Fruit fly (Drosophila melanogaster) whole organism, embryonic: ENCODE results near the gene Alg12.

ENCODE experiments used
- BEAF-32 ChIP-seq: fragments of 200-800 bp; sonication (Bioruptor generic); optimal IDR thresholded peaks from 3 replicates; lab custom pipeline; 2017; ENCODE audit warnings: missing biosample characterization, missing genetic modification characterization, mild to moderate bottlenecking, moderate library complexity, missing genetic modification reagents
- Bteb2 ChIP-seq: fragments of 200-800 bp; sonication (Bioruptor generic); optimal IDR thresholded peaks from 2 replicates; lab custom pipeline; 2016; ENCODE audit warnings: missing biosample characterization, missing genetic modification characterization
- CG10274 ChIP-seq: fragments of 200-800 bp; sonication (Bioruptor generic); optimal IDR thresholded peaks from 3 replicates; lab custom pipeline; 2017; ENCODE audit warnings: missing biosample characterization, mild to moderate bottlenecking, missing genetic modification characterization
- CG11504 ChIP-seq: fragments of 200-800 bp; sonication (Bioruptor generic); optimal IDR thresholded peaks from 3 replicates; lab custom pipeline; 2019; ENCODE audit warnings: missing biosample characterization, mild to moderate bottlenecking, missing genetic modification characterization, moderate library complexity
- CG12659 ChIP-seq: fragments of 200-800 bp; sonication (Bioruptor generic); optimal IDR thresholded peaks from 3 replicates; lab custom pipeline; 2017; ENCODE audit warnings: mild to moderate bottlenecking, missing biosample characterization, missing genetic modification reagents, missing genetic modification characterization
- CG13296 ChIP-seq: fragments of 200-800 bp; sonication (Bioruptor generic); optimal IDR thresholded peaks from 3 replicates; lab custom pipeline; 2018; ENCODE audit warnings: missing biosample characterization, mild to moderate bottlenecking, missing genetic modification characterization
- CG13894 ChIP-seq: fragments of 200-800 bp; sonication (Bioruptor generic); optimal IDR thresholded peaks from 3 replicates; lab custom pipeline; 2018; ENCODE audit warnings: missing biosample characterization, mild to moderate bottlenecking, missing genetic modification characterization, moderate library complexity
- CG14014 ChIP-seq: fragments of 200-800 bp; sonication (Bioruptor generic); IDR thresholded peaks from 2 replicates; pipeline ENCODE4 v1.3.6; 2022; ENCODE audit warnings: missing biosample characterization, missing genetic modification characterization
- CG14667 ChIP-seq: fragments of 200-800 bp; sonication (Bioruptor generic); IDR thresholded peaks from 2 replicates; pipeline ENCODE4 v1.3.6; 2022; ENCODE audit warnings: missing biosample characterization, missing genetic modification characterization
- CG15696 ChIP-seq: fragments of 200-800 bp; sonication (Bioruptor generic); optimal IDR thresholded peaks from 2 replicates; lab custom pipeline; 2019; ENCODE audit warnings: missing biosample characterization, mild to moderate bottlenecking, missing genetic modification characterization, moderate library complexity
- CG1602 ChIP-seq: fragments of 200-800 bp; sonication (Bioruptor generic); optimal IDR thresholded peaks from 3 replicates; lab custom pipeline; 2016; ENCODE audit warnings: missing biosample characterization, missing genetic modification characterization
- CG17328 ChIP-seq: fragments of 200-800 bp; sonication (Bioruptor generic); IDR thresholded peaks from 2 replicates; pipeline ENCODE4 v1.3.6; 2022; ENCODE audit warnings: missing biosample characterization, missing genetic modification characterization
- CG17359 ChIP-seq: fragments of 200-800 bp; sonication (Bioruptor generic); optimal IDR thresholded peaks from 3 replicates; lab custom pipeline; 2018; ENCODE audit warnings: missing biosample characterization, mild to moderate bottlenecking, missing genetic modification characterization, moderate library complexity
- CG17912 ChIP-seq: fragments of 200-800 bp; sonication (Bioruptor generic); optimal IDR thresholded peaks from 2 replicates; lab custom pipeline; 2018; ENCODE audit warnings: missing biosample characterization, mild to moderate bottlenecking, missing genetic modification characterization
- CG18262 ChIP-seq: fragments of 200-800 bp; optimal IDR thresholded peaks from 3 replicates; lab custom pipeline; 2019; ENCODE audit warnings: missing biosample characterization, mild to moderate bottlenecking, missing genetic modification characterization, moderate library complexity
- CG2129 ChIP-seq: fragments of 200-800 bp; sonication (Bioruptor generic); IDR thresholded peaks from 2 replicates; pipeline ENCODE4 v1.3.6; 2022; ENCODE audit warnings: missing biosample characterization, missing genetic modification characterization; ENCODE audit not compliant: partially characterized antibody
- CG2678 ChIP-seq: fragments of 200-800 bp; sonication (Bioruptor generic); optimal IDR thresholded peaks from 3 replicates; lab custom pipeline; 2019; ENCODE audit warnings: missing biosample characterization, mild to moderate bottlenecking, missing genetic modification characterization, moderate library complexity
- CG30403 ChIP-seq: fragments of 200-800 bp; sonication (Bioruptor generic); optimal IDR thresholded peaks from 3 replicates; lab custom pipeline; 2016; ENCODE audit warnings: missing biosample characterization, missing genetic modification characterization
- CG3163 ChIP-seq: fragments of 200-800 bp; sonication (Bioruptor generic); optimal IDR thresholded peaks from 3 replicates; lab custom pipeline; 2016; ENCODE audit warnings: missing biosample characterization, missing genetic modification characterization
- CG34224 ChIP-seq: fragments of 200-800 bp; sonication (Bioruptor generic); IDR thresholded peaks from 3 replicates; pipeline ENCODE4 v1.3.6; 2022; ENCODE audit warnings: missing biosample characterization, missing genetic modification characterization; ENCODE audit not compliant: partially characterized antibody
- CG4282 ChIP-seq: fragments of 200-800 bp; sonication (Bioruptor generic); optimal IDR thresholded peaks from 2 replicates; lab custom pipeline; 2016; ENCODE audit warnings: missing biosample characterization, missing genetic modification characterization
- CG8089 ChIP-seq: fragments of 200-800 bp; sonication (Bioruptor generic); optimal IDR thresholded peaks from 3 replicates; lab custom pipeline; 2016; ENCODE audit warnings: missing biosample characterization, missing genetic modification characterization
- CG8944 ChIP-seq: fragments of 200-800 bp; sonication (Bioruptor generic); optimal IDR thresholded peaks from 3 replicates; lab custom pipeline; 2016; ENCODE audit warnings: missing biosample characterization, missing genetic modification characterization
- Dip3 ChIP-seq: fragments of 200-800 bp; sonication (Bioruptor generic); optimal IDR thresholded peaks from 3 replicates; lab custom pipeline; 2016; ENCODE audit warnings: missing biosample characterization, missing genetic modification characterization
- HLH4C ChIP-seq: fragments of 200-800 bp; sonication (Bioruptor generic); IDR thresholded peaks from 3 replicates; pipeline ENCODE4 v1.3.6; 2022; ENCODE audit warnings: missing biosample characterization, missing genetic modification characterization; ENCODE audit not compliant: partially characterized antibody
- Kr ChIP-seq: fragments of 200-800 bp; sonication (Bioruptor generic); optimal IDR thresholded peaks from 2 replicates; lab custom pipeline; 2017; ENCODE audit warnings: missing biosample characterization, mild to moderate bottlenecking, missing genetic modification characterization
- NfI ChIP-seq: fragments of 200-800 bp; sonication (Bioruptor generic); optimal IDR thresholded peaks from 3 replicates; lab custom pipeline; 2018; ENCODE audit warnings: missing biosample characterization, mild to moderate bottlenecking, missing genetic modification characterization, moderate library complexity
- Ptx1 ChIP-seq: fragments of 200-800 bp; sonication (Bioruptor generic); IDR thresholded peaks from 2 replicates; pipeline ENCODE4 v1.3.6; 2022; ENCODE audit warnings: missing biosample characterization, missing genetic modification characterization
- Rx ChIP-seq: fragments of 200-800 bp; sonication (Bioruptor generic); IDR thresholded peaks from 2 replicates; pipeline ENCODE4 v1.3.6; 2022; ENCODE audit warnings: missing biosample characterization, missing genetic modification characterization
- Sox102F ChIP-seq: fragments of 200-800 bp; sonication (Bioruptor generic); optimal IDR thresholded peaks from 2 replicates; lab custom pipeline; 2018; ENCODE audit warnings: missing biosample characterization, mild to moderate bottlenecking, missing genetic modification characterization, moderate library complexity
- bcd ChIP-seq: fragments of 200-800 bp; sonication (Bioruptor generic); optimal IDR thresholded peaks from 2 replicates; lab custom pipeline; 2017; ENCODE audit warnings: missing biosample characterization, mild to moderate bottlenecking, missing genetic modification characterization
- br ChIP-seq: fragments of >200 bp; optimal IDR thresholded peaks from 2 replicates; lab custom pipeline; 2017
- chif ChIP-seq, 2 experiments: fragments of 200-800 bp; sonication (Bioruptor generic); optimal IDR thresholded peaks; 3 replicates each; lab custom pipeline; 2016; ENCODE audit warnings: missing biosample characterization in 2 of 2, missing genetic modification characterization in 2 of 2
- danr ChIP-seq: fragments of 200-800 bp; sonication (Bioruptor generic); IDR thresholded peaks from 2 replicates; pipeline ENCODE4 v1.3.6; 2022; ENCODE audit warnings: missing biosample characterization, missing genetic modification characterization
- dpn ChIP-seq, 2 experiments: fragments of 200-800 bp; sonication (Bioruptor generic); optimal IDR thresholded peaks; 3 replicates each; lab custom pipeline; 2016; ENCODE audit warnings: missing biosample characterization in 2 of 2, missing genetic modification characterization in 2 of 2
- fd3F ChIP-seq: fragments of 200-800 bp; sonication (Bioruptor generic); optimal IDR thresholded peaks from 2 replicates; lab custom pipeline; 2018; ENCODE audit warnings: missing biosample characterization, mild to moderate bottlenecking, missing genetic modification characterization, moderate library complexity
- gro ChIP-seq: fragments of 200-800 bp; sonication (Bioruptor generic); optimal IDR thresholded peaks from 2 replicates; lab custom pipeline; 2016; ENCODE audit warnings: missing biosample characterization, missing genetic modification characterization
- insv ChIP-seq, 2 experiments: fragments of 200-800 bp; sonication (Bioruptor generic); optimal IDR thresholded peaks; 3 replicates each; lab custom pipeline; 2016 to 2018; ENCODE audit warnings: missing biosample characterization in 2 of 2, missing genetic modification characterization in 2 of 2
- nau ChIP-seq: fragments of 200-800 bp; sonication (Bioruptor generic); optimal IDR thresholded peaks from 3 replicates; lab custom pipeline; 2017; ENCODE audit warnings: missing biosample characterization, mild to moderate bottlenecking, missing genetic modification characterization, missing genetic modification reagents
- onecut ChIP-seq: fragments of 200-800 bp; sonication (Bioruptor generic); IDR thresholded peaks from 2 replicates; pipeline ENCODE4 v1.3.6; 2022; ENCODE audit warnings: missing biosample characterization, missing genetic modification characterization
- pho ChIP-seq: fragments of 200-800 bp; sonication (Bioruptor generic); optimal IDR thresholded peaks from 2 replicates; lab custom pipeline; 2016; ENCODE audit warnings: missing biosample characterization, missing genetic modification characterization
- sim ChIP-seq: fragments of 200-800 bp; sonication (Bioruptor generic); IDR thresholded peaks from 2 replicates; pipeline ENCODE4 v1.3.6; 2022; ENCODE audit warnings: missing biosample characterization, missing genetic modification characterization
- tna ChIP-seq: fragments of 200-800 bp; sonication (Bioruptor generic); IDR thresholded peaks from 2 replicates; pipeline ENCODE4 v1.3.6; 2022; ENCODE audit warnings: missing biosample characterization, missing genetic modification characterization; ENCODE audit not compliant: partially characterized antibody
- trh ChIP-seq: fragments of 200-800 bp; sonication (Bioruptor generic); optimal IDR thresholded peaks from 2 replicates; lab custom pipeline; 2016; ENCODE audit warnings: missing biosample characterization, missing genetic modification characterization
- unc-4 ChIP-seq: fragments of 200-800 bp; sonication (Bioruptor generic); IDR thresholded peaks from 2 replicates; pipeline ENCODE4 v1.3.6; 2022; ENCODE audit warnings: missing biosample characterization, missing genetic modification characterization; ENCODE audit not compliant: partially characterized antibody
- unpg ChIP-seq: fragments of 200-800 bp; sonication (Bioruptor generic); optimal IDR thresholded peaks from 3 replicates; lab custom pipeline; 2018; ENCODE audit warnings: missing biosample characterization, mild to moderate bottlenecking, missing genetic modification characterization, moderate library complexity
- zfh1 ChIP-seq: fragments of 200-800 bp; sonication (Bioruptor generic); IDR thresholded peaks from 3 replicates; pipeline ENCODE4 v1.3.6; 2022; ENCODE audit warnings: missing biosample characterization, missing genetic modification characterization

The Alg12 gene

dm6 chr3R:9767620-9768592 is 11.6 kb downstream of the Alg12 start, which contains the start of gene Naa80 (continued):
- TF ChIP-seq CG18262 (tag; lab: Kevin White, UChicago), result peak; percentile 11
- peak; percentile 16 for TF ChIP-seq CG8089 (GFP tag; lab: Kevin White, UChicago)
- peak; percentile 82 for TF ChIP-seq CG17912
- peak; percentile 77 for TF ChIP-seq dpn (GFP tag; optimal IDR thresholded peaks at IDR 0.05; lab: Kevin White, UChicago)
- TF ChIP-seq HLH4C (GFP tag; lab: Robert Waterston, UW), result 0 out of 3 replicates have a peak, but pooled peaks have one; percentile 23
- peak; percentile 67 for TF ChIP-seq CG3163 (GFP tag; lab: Kevin White, UChicago)
- TF ChIP-seq sim (GFP tag; lab: Robert Waterston, UW), result no peak
- TF ChIP-seq unc-4 (GFP tag; lab: Robert Waterston, UW), result no peak; the same call in 1 of the 2 replicates
- peak; percentile 56 for TF ChIP-seq CG13894
- TF ChIP-seq chif (GFP tag; optimal IDR thresholded peaks at IDR 0.05; lab: Kevin White, UChicago), result peak; percentile 12 to 72
- no peak for TF ChIP-seq Kr (GFP tag; lab: Kevin White, UChicago)
- no peak for TF ChIP-seq Sox102F (GFP tag; lab: Kevin White, UChicago)
- TF ChIP-seq br (lab: Kevin White, UChicago), result no peak
- peak; percentile 50 for TF ChIP-seq Bteb2 (GFP tag; lab: Kevin White, UChicago)
- TF ChIP-seq danr (GFP tag; lab: Robert Waterston, UW), result 0 out of 2 replicates have a peak, but pooled peaks have one; percentile 6
- TF ChIP-seq CG10274 (GFP tag; lab: Kevin White, UChicago), result peak; percentile 12
- TF ChIP-seq Ptx1 (GFP tag; lab: Robert Waterston, UW), result peak; percentile 56
- peak; percentile 82 for TF ChIP-seq NfI (GFP tag; lab: Kevin White, UChicago)
- TF ChIP-seq CG30403 (GFP tag; lab: Kevin White, UChicago), result peak; percentile 58
- peak; percentile 76 for TF ChIP-seq pho (GFP tag; lab: Kevin White, UChicago)
- no peak for TF ChIP-seq CG2129
- TF ChIP-seq CG15696 (tag; lab: Kevin White, UChicago), result peak; percentile 53
- peak; percentile 56 for TF ChIP-seq BEAF-32
- peak; percentile 64 for TF ChIP-seq zfh1 (GFP tag; lab: Robert Waterston, UW)
- TF ChIP-seq nau (GFP tag; lab: Kevin White, UChicago), result no peak
- no peak for TF ChIP-seq CG11504 (tag; lab: Kevin White, UChicago)
- peak; percentile 48; the same call in 1 of the 2 replicates for TF ChIP-seq tna (GFP tag; lab: Robert Waterston, UW)
- TF ChIP-seq insv (GFP tag; optimal IDR thresholded peaks at IDR 0.05; lab: Kevin White, UChicago), result peak in 1 of 2 experiments; percentile 41
- peak; percentile 53; the same call in 2 of the 3 replicates for TF ChIP-seq CG34224
- TF ChIP-seq fd3F (GFP tag; lab: Kevin White, UChicago), result peak; percentile 17
- TF ChIP-seq CG1602 (GFP tag; lab: Kevin White, UChicago), result peak; percentile 21
- peak; percentile 70 for TF ChIP-seq Rx (GFP tag; lab: Robert Waterston, UW)
- TF ChIP-seq CG14667, result no peak; the same call in 1 of the 2 replicates
- peak; percentile 60; the same call in 1 of the 2 replicates for TF ChIP-seq CG14014
- no peak; the same call in 1 of the 2 replicates for TF ChIP-seq CG17328 (GFP tag; lab: Robert Waterston, UW)
- peak; percentile 64 for TF ChIP-seq CG13296
- TF ChIP-seq unpg (GFP tag; lab: Kevin White, UChicago), result peak; percentile 37
- TF ChIP-seq CG2678 (tag; lab: Kevin White, UChicago), result no peak
- peak; percentile 90 for TF ChIP-seq gro (GFP tag; lab: Kevin White, UChicago)
- TF ChIP-seq CG17359, result peak; percentile 26
- peak; percentile 64 for TF ChIP-seq CG4282 (GFP tag; lab: Kevin White, UChicago)
- TF ChIP-seq CG8944 (GFP tag; lab: Kevin White, UChicago), result peak; percentile 77
- TF ChIP-seq onecut (GFP tag; lab: Robert Waterston, UW), result peak; percentile 41; the same call in 1 of the 2 replicates
- TF ChIP-seq Dip3, result peak; percentile 83
- TF ChIP-seq trh (GFP tag; lab: Kevin White, UChicago), result peak; percentile 19
- peak; percentile 58 for TF ChIP-seq bcd
- TF ChIP-seq CG12659, result peak; percentile 89
